Fruit fly (Drosophila melanogaster): Measurements from ENCODE around the gene Nop56.

Nop56 gene

DNA sequence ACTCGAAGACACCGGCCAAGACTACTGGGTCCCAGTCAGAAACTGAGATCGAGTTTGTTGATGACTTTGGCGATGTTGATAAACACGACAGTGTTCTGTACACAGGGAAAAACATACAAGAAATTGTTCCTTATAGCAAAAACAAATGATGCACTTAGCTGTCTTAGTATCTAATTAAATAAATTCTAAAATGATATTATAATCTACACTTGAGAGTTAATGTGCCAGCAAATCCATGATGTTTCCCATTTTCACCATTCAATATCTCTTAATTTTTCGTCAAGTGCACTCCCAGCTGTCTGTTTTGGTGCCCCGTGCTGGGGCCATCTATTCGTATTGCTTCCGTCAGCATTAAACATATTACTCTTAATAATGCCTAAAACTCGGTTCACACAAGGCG lies 20.6 kb downstream of the Nop56 start (continued):
- TF ChIP-seq CG8089 (GFP tag; optimal IDR thresholded peaks at IDR 0.05) (no peak), CG9817 (tag; optimal IDR thresholded peaks at IDR 0.05) (no peak), NC2α (GFP tag; optimal IDR thresholded peaks at IDR 0.05) (no peak), Dip3 (GFP tag; optimal IDR thresholded peaks at IDR 0.05) (no peak), Atf6 (GFP tag; IDR thresholded peaks at IDR 0.05) (peak; percentile 49; the same call in 1 of the 2 replicates), CG4282 (GFP tag; optimal IDR thresholded peaks at IDR 0.05) (no peak), CG14050 (GFP tag; IDR thresholded peaks at IDR 0.05) (no peak), slbo (GFP tag; IDR thresholded peaks at IDR 0.05) (peak; percentile 73), PHDP (tag; optimal IDR thresholded peaks at IDR 0.05) (no peak), CG3847 (GFP tag; IDR thresholded peaks at IDR 0.05) (peak; percentile 40; the same call in 1 of the 2 replicates), Hmx (GFP tag; optimal IDR thresholded peaks at IDR 0.05) (no peak), gfzf (GFP tag; optimal IDR thresholded peaks at IDR 0.05) (no peak), C15 (GFP tag; IDR thresholded peaks at IDR 0.05) (no peak), al (GFP tag; IDR thresholded peaks at IDR 0.05) (peak; percentile 28; the same call in 1 of the 2 replicates), kay (GFP tag; optimal IDR thresholded peaks at IDR 0.05) (no peak), danr (GFP tag; IDR thresholded peaks at IDR 0.05) (no peak), CG2889 (GFP tag; IDR thresholded peaks at IDR 0.05) (0 out of 3 replicates have a peak, but pooled peaks have one; percentile 8), tx (GFP tag; optimal IDR thresholded peaks at IDR 0.05) (no peak), mirr (GFP tag; optimal IDR thresholded peaks at IDR 0.05) (no peak), CG9437 (GFP tag; optimal IDR thresholded peaks at IDR 0.05) (no peak), vvl (GFP tag; IDR thresholded peaks at IDR 0.05) (peak; percentile 67; the same call in 1 of the 2 replicates), CG31441 (GFP tag; IDR thresholded peaks at IDR 0.05) (no peak), jing (GFP tag; optimal IDR thresholded peaks at IDR 0.05) (no peak), gcm2 (GFP tag; optimal IDR thresholded peaks at IDR 0.05) (no peak), chif (GFP tag; optimal IDR thresholded peaks at IDR 0.05) (peak in 1 of 2 experiments; percentile 7), CoRest (tag; optimal IDR thresholded peaks at IDR 0.05) (peak; percentile 18), Mes4 (GFP tag; optimal IDR thresholded peaks at IDR 0.05) (no peak), CG1603 (tag; optimal IDR thresholded peaks at IDR 0.05) (no peak), HHEX (GFP tag; optimal IDR thresholded peaks at IDR 0.05) (peak; percentile 23), mam (GFP tag; optimal IDR thresholded peaks at IDR 0.05) (no peak), dmrt11E (tag; optimal IDR thresholded peaks at IDR 0.05) (no peak), sim (GFP tag; IDR thresholded peaks at IDR 0.05) (no peak), jumu (GFP tag; optimal IDR thresholded peaks at IDR 0.05) (no peak), maf-S (GFP tag; optimal IDR thresholded peaks at IDR 0.05) (no peak), CG11456 (GFP tag; IDR thresholded peaks at IDR 0.05) (peak; percentile 55; the same call in 1 of the 3 replicates), CG3281 (GFP tag; optimal IDR thresholded peaks at IDR 0.05) (no peak), onecut (GFP tag; IDR thresholded peaks at IDR 0.05) (no peak), zen (tag; optimal IDR thresholded peaks at IDR 0.05) (no peak), Doc2 (GFP tag; IDR thresholded peaks at IDR 0.05) (no peak), Deaf1 (tag; optimal IDR thresholded peaks at IDR 0.05) (no peak), CG7372 (GFP tag; IDR thresholded peaks at IDR 0.05) (0 out of 2 replicates have a peak, but pooled peaks have one; percentile 15), Gug (GFP tag; IDR thresholded peaks at IDR 0.05) (peak; percentile 16; the same call in 1 of the 4 replicates), corto (GFP tag; optimal IDR thresholded peaks at IDR 0.05) (no peak), CG11093 (GFP tag; IDR thresholded peaks at IDR 0.05) (no peak), CG9215 (GFP tag; IDR thresholded peaks at IDR 0.05) (peak; percentile 26; the same call in 1 of the 2 replicates), Oaz (GFP tag; IDR thresholded peaks at IDR 0.05) (no peak), salm (tag; optimal IDR thresholded peaks at IDR 0.05) (no peak), HLH4C (GFP tag; IDR thresholded peaks at IDR 0.05; ENCODE audit: partially characterized antibody) (no peak), CG30403 (GFP tag; optimal IDR thresholded peaks at IDR 0.05) (peak; percentile 3), Doc3 (GFP tag; IDR thresholded peaks at IDR 0.05; ENCODE audit: partially characterized antibody) (no peak), CG7928 (GFP tag; optimal IDR thresholded peaks at IDR 0.05) (no peak), lbe (GFP tag; optimal IDR thresholded peaks at IDR 0.05) (no peak)

Data from whole organism, embryonic.